Worm (Caenorhabditis elegans) whole organism, mixed stage, embryonic: ENCODE data around the gene Y47G7B.2.
"Not testable (repeated sequence)": the region's sequence is repeated elsewhere in the genome, so short reads cannot be mapped to it uniquely, and the experiment has no call there.

Experiments
- M03D4.4 ChIP-seq: sonication (generic microtip); optimal IDR thresholded peaks from 2 replicates; lab custom pipeline; 2017; ENCODE audit warnings: mild to moderate bottlenecking, missing genetic modification characterization, missing compliant biosample characterization
- bed-3 ChIP-seq: fragments of 200-800 bp; sonication (Bioruptor generic); optimal IDR thresholded peaks from 3 replicates; lab custom pipeline; 2018; ENCODE audit warnings: mild to moderate bottlenecking, missing genetic modification characterization, moderate library complexity, missing compliant biosample characterization
- blmp-1 ChIP-seq: fragments of 150-350 bp; optimal IDR thresholded peaks from 2 replicates; lab custom pipeline; 2014; ENCODE audit warnings: missing biosample characterization, missing genetic modification characterization
- ceh-39 ChIP-seq: fragments of 150-350 bp; optimal IDR thresholded peaks from 2 replicates; lab custom pipeline; 2014; ENCODE audit warnings: missing biosample characterization, missing genetic modification characterization
- ceh-43 ChIP-seq: fragments of 200-800 bp; sonication (Bioruptor generic); optimal IDR thresholded peaks from 2 replicates; lab custom pipeline; 2018; ENCODE audit warnings: mild to moderate bottlenecking, missing genetic modification characterization, moderate library complexity, missing compliant biosample characterization
- ceh-83 ChIP-seq: fragments of 200-800 bp; sonication (Bioruptor generic); optimal IDR thresholded peaks from 2 replicates; lab custom pipeline; 2018; ENCODE audit warnings: mild to moderate bottlenecking, missing genetic modification characterization, missing compliant biosample characterization
- ces-1 ChIP-seq: fragments of 150-350 bp; optimal IDR thresholded peaks from 2 replicates; lab custom pipeline; 2014; ENCODE audit warnings: missing biosample characterization, missing genetic modification reagents, missing genetic modification characterization
- cnd-1 ChIP-seq: fragments of 200-800 bp; sonication (Bioruptor generic); optimal IDR thresholded peaks from 2 replicates; lab custom pipeline; 2018; ENCODE audit warnings: mild to moderate bottlenecking, missing genetic modification characterization, missing compliant biosample characterization
- drap-1 ChIP-seq: fragments of 200-800 bp; sonication (Bioruptor generic); optimal IDR thresholded peaks from 3 replicates; lab custom pipeline; 2018; ENCODE audit warnings: mild to moderate bottlenecking, missing genetic modification characterization, missing compliant biosample characterization
- elt-3 ChIP-seq: fragments of 150-350 bp; optimal IDR thresholded peaks from 2 replicates; lab custom pipeline; 2014; ENCODE audit warnings: missing biosample characterization, missing genetic modification characterization
- flh-1 ChIP-seq: fragments of 200-800 bp; sonication (Bioruptor generic); optimal IDR thresholded peaks from 2 replicates; lab custom pipeline; 2018; ENCODE audit warnings: mild to moderate bottlenecking, missing genetic modification characterization, moderate library complexity, missing compliant biosample characterization
- ham-2 ChIP-seq: fragments of 200-800 bp; sonication (Bioruptor generic); optimal IDR thresholded peaks from 2 replicates; lab custom pipeline; 2018; ENCODE audit warnings: mild to moderate bottlenecking, missing genetic modification characterization, missing compliant biosample characterization
- hlh-1 ChIP-seq: fragments of 150-350 bp; optimal IDR thresholded peaks from 2 replicates; lab custom pipeline; 2014; ENCODE audit warnings: missing biosample characterization, missing genetic modification reagents, missing genetic modification characterization
- lin-13 ChIP-seq: fragments of 150-350 bp; optimal IDR thresholded peaks from 2 replicates; lab custom pipeline; 2014; ENCODE audit warnings: missing biosample characterization, missing genetic modification characterization
- lin-32 ChIP-seq: fragments of 200-800 bp; sonication (Bioruptor generic); optimal IDR thresholded peaks from 2 replicates; lab custom pipeline; 2018; ENCODE audit warnings: mild to moderate bottlenecking, missing genetic modification characterization, missing compliant biosample characterization
- mab-5 ChIP-seq: fragments of 150-350 bp; optimal IDR thresholded peaks from 2 replicates; lab custom pipeline; 2014; ENCODE audit warnings: missing biosample characterization, missing genetic modification characterization
- mep-1 ChIP-seq: fragments of 150-350 bp; optimal IDR thresholded peaks from 2 replicates; lab custom pipeline; 2017; ENCODE audit warnings: missing biosample characterization, missing genetic modification reagents, missing genetic modification characterization, inconsistent platforms
- nhr-2 ChIP-seq: fragments of 150-350 bp; optimal IDR thresholded peaks from 2 replicates; lab custom pipeline; 2014; ENCODE audit warnings: missing biosample characterization, missing genetic modification characterization
- nhr-28 ChIP-seq: fragments of 150-350 bp; optimal IDR thresholded peaks from 2 replicates; lab custom pipeline; 2014; ENCODE audit warnings: missing biosample characterization, missing genetic modification characterization
- nhr-76 ChIP-seq: sonication (generic microtip); optimal IDR thresholded peaks from 2 replicates; lab custom pipeline; 2017; ENCODE audit warnings: missing biosample characterization, missing genetic modification characterization
- sem-2 ChIP-seq: fragments of 200-800 bp; sonication (Bioruptor generic); optimal IDR thresholded peaks from 2 replicates; lab custom pipeline; 2018; ENCODE audit warnings: mild to moderate bottlenecking, missing genetic modification characterization, missing compliant biosample characterization
- snpc-4 ChIP-seq: fragments of 150-350 bp; optimal IDR thresholded peaks from 2 replicates; lab custom pipeline; 2014; ENCODE audit warnings: missing biosample characterization, missing genetic modification characterization
- sptf-1 ChIP-seq: sonication (generic microtip); optimal IDR thresholded peaks from 2 replicates; lab custom pipeline; 2017; ENCODE audit warnings: mild to moderate bottlenecking, missing genetic modification characterization, moderate library complexity, missing compliant biosample characterization
- tbx-8 ChIP-seq: fragments of 200-800 bp; sonication (Bioruptor generic); optimal IDR thresholded peaks from 2 replicates; lab custom pipeline; 2018; ENCODE audit warnings: mild to moderate bottlenecking, missing genetic modification characterization, moderate library complexity, missing compliant biosample characterization
- unc-120 ChIP-seq: sonication (generic microtip); optimal IDR thresholded peaks from 2 replicates; lab custom pipeline; 2017; ENCODE audit warnings: missing genetic modification characterization, missing compliant biosample characterization; ENCODE audit not compliant: poor library complexity, severe bottlenecking
- unc-39 ChIP-seq: fragments of 150-350 bp; optimal IDR thresholded peaks from 2 replicates; lab custom pipeline; 2014; ENCODE audit warnings: missing biosample characterization, missing genetic modification characterization
- unc-62 ChIP-seq: fragments of 150-350 bp; optimal IDR thresholded peaks from 2 replicates; lab custom pipeline; 2014; ENCODE audit warnings: missing biosample characterization, missing genetic modification reagents, missing genetic modification characterization
- zip-8 ChIP-seq: fragments of 150-350 bp; optimal IDR thresholded peaks from 2 replicates; lab custom pipeline; 2014; ENCODE audit warnings: missing biosample characterization, missing genetic modification characterization

Y47G7B.2 gene

DNA sequence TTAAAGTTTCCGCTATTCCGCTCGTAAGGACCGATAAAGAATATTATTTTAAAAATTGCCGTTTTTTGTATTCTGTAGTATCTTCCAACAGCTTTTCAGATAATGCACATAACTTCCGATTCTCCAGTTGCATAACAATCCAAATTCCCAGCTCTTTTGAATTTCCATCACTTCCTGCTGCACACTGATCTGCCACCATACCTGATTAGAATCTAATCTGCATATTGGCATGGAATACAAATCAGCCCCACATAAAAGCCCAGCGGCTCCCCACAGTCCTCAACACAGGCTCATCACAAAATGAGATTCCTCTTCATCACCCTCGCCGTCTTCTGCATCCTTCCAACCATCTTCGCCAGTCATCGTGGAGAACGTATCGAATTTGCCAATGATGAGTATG is 19.2 kb downstream of the Y47G7B.2 start, which contains the start of gene nspf-2:
Gene nspf-2 (plus strand): TSS at position 301 of the 400 bp plus-strand sequence.
- not testable (repeated sequence) for TF ChIP-seq lin-13 (tag; lab: Kevin White, UChicago); ceh-43; tbx-8 (GFP tag; lab: Kevin White, UChicago)

DNA sequence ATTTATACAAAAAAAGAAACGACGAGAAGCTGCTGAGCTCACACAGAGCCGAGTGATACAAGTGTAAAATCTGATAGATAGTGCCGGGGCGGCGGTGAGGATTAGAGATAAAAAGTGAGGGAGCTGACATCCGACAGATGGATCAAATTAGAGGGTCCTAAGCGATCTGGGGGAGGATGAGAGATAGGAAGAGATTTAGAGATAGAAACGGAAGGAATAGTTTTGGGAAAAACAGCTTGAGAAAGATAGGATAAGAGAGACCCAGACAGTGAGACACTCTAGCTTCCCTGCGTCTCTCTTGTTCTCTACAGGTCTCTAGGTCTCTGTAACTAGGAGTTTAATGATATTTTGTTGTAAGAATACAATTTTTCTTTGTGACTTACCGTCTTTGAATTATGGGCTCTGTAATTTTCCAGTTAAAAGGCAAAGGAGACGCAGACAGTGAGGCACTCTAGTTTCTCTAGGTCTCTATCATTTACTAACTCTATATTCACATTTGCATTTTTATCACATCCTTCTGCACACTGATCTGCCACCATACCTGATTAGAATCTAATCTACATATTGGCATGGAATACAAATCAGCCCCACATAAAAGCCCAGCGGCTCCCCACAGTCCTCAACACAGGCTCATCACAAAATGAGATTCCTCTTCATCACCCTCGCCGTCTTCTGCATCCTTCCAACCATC is 20.7 kb downstream of the Y47G7B.2 start, which contains the start of the genes sup-9 and nspf-1:
Gene sup-9 (minus strand): TSS at position 43 of the 691 bp plus-strand sequence.
Gene nspf-1 (plus strand): TSS at position 641 of the 691 bp plus-strand sequence.
- TF ChIP-seq mab-5 (no peak), unc-120 (tag; lab: Kevin White, UChicago) (peak; percentile 48), zip-8 (tag; lab: Kevin White, UChicago) (no peak), flh-1 (GFP tag; lab: Kevin White, UChicago) (no peak), tbx-8 (GFP tag; lab: Kevin White, UChicago) (no peak), hlh-1 (tag; lab: Kevin White, UChicago) (peak; percentile 34), ces-1 (GFP tag; lab: Kevin White, UChicago) (peak; percentile 15), unc-62 (GFP tag; lab: Kevin White, UChicago) (peak; percentile 65), bed-3 (no peak)

DNA sequence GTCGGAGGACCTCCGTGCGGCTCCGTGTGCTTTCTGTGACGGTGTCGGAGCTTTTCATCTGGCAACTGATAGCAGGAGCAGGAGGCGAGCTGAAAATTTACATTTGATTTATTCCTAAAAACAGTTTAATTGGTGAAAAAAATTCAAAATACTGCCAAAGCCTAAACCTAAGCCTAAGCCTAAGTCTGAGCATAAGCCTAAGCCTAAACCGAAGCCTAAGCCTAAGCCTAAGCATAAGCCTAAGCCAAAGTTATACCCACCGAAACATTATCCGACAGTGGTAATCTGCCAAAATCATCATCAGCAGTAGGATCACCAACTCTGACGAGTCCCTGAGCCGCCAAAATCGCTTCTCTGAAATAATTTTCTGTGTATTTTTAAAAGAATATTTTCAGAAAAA is 23.0 kb downstream of the Y47G7B.2 start:
- no peak for TF ChIP-seq zip-8 (tag; lab: Kevin White, UChicago)
- no peak for TF ChIP-seq mep-1 (tag; lab: Kevin White, UChicago)
- no peak for TF ChIP-seq cnd-1 (tag; lab: Kevin White, UChicago)
- TF ChIP-seq blmp-1 (tag; lab: Kevin White, UChicago): no peak
- no peak for TF ChIP-seq hlh-1 (tag; lab: Kevin White, UChicago)
- TF ChIP-seq snpc-4 (tag; lab: Kevin White, UChicago): no peak
- no peak for TF ChIP-seq ceh-83 (GFP tag; lab: Kevin White, UChicago)
- TF ChIP-seq nhr-28 (tag; lab: Kevin White, UChicago): no peak
- TF ChIP-seq, all 35 proteins: peak for 0

DNA sequence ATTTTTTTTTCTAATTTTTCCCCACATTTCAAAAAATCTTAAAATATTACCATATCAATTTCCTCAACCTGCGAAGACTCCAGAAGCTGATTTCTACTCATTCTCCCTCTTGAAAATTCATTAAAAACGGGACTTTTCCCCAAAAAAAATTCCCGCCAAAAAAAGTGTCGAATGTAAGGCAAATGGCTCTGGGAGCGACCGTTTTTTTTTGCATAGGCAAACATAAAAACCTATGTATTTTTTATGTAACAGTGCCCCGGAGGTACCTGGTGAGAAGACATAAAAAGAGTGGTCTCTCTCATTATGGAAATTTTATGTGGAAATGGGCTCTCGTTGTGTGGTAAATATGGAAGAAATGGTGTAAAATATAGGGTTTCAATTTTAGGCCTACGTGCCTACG is 23.6 kb downstream of the Y47G7B.2 start, which contains the start of gene ceh-87:
Gene ceh-87 (minus strand): TSS at position 101 of the 400 bp plus-strand sequence.
- TF ChIP-seq blmp-1 (tag; lab: Kevin White, UChicago): no peak
- TF ChIP-seq M03D4.4 (tag; lab: Kevin White, UChicago): no peak
- TF ChIP-seq ham-2 (GFP tag; lab: Kevin White, UChicago): no peak
- no peak for TF ChIP-seq nhr-2 (tag; lab: Kevin White, UChicago)
- TF ChIP-seq snpc-4 (tag; lab: Kevin White, UChicago): no peak
- no peak for TF ChIP-seq ceh-83 (GFP tag; lab: Kevin White, UChicago)
- TF ChIP-seq bed-3: no peak
- no peak for TF ChIP-seq nhr-28 (tag; lab: Kevin White, UChicago)
- no peak for TF ChIP-seq nhr-76 (tag; lab: Kevin White, UChicago)
- TF ChIP-seq ceh-39 (tag; lab: Kevin White, UChicago): no peak
- TF ChIP-seq sem-2 (GFP tag; lab: Kevin White, UChicago): no peak
- no peak for TF ChIP-seq elt-3

DNA sequence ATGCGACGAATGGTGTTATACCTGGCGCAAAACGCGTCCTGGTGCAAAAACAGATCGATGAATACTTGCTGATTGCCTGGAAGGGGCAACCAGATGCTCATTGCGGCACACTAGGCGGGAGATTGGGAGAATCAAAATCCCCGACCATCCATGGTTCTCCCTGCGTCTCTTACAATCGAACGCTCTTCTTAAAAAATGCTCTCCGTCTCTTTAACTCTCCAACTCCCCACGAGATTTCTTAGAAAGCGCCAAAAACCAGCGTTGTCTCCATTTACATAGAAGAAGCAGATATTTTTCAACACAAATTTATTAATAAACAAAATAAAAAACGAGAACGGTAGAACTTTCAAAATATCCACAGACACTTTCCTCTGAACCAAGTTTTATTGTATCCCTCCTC is 26.7 kb downstream of the Y47G7B.2 start, which contains the start of gene F34D6.1:
Gene F34D6.1 (minus strand): TSS at position 101 of the 400 bp plus-strand sequence.
- TF ChIP-seq lin-32 (GFP tag; lab: Kevin White, UChicago) (no peak), drap-1 (GFP tag; lab: Kevin White, UChicago) (no peak), flh-1 (GFP tag; lab: Kevin White, UChicago) (no peak)

DNA sequence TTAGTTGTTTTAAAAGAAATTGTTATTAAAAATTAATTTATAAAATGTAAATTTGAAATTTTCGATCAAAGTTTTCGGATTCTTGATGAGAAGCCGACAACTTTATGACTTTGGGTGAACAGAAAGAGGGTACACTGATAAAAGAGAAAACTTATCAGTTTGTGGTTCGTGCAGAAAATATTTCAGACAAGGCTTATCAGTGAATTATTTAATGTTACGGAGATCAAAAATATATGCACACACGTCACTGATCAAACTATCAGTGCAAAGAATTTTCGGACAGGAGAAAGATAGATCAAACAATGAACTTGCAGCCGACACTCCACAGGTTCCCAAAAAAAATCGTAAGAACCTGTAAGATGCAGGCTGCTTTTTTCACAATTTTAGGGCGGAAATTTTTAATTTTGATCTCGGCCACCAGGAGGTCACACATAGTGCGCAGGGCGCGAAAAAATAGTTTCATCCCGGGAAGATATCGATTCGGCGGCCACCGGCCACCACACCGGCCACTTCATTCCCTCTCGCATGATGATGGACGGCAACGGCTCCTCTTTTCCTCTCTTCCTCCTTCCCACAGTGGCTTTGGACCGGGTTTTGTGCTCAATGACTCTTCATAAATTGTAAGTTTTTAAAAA is 30.2 kb downstream of the Y47G7B.2 start, which contains the start of gene F22E5.17:
Gene F22E5.17 (plus strand): TSS at position 508 of the 635 bp plus-strand sequence.
- TF ChIP-seq flh-1 (GFP tag; lab: Kevin White, UChicago) (no peak), elt-3 (no peak), unc-39 (tag; lab: Kevin White, UChicago) (no peak), M03D4.4 (tag; lab: Kevin White, UChicago) (no peak), sptf-1 (tag; lab: Kevin White, UChicago) (no peak), blmp-1 (tag; lab: Kevin White, UChicago) (no peak), nhr-2 (tag; lab: Kevin White, UChicago) (no peak)
- TF ChIP-seq, all 35 proteins: peak for 0
